Fruit fly (Drosophila melanogaster): Measurements from ENCODE around the gene Tcs5.

Tcs5 gene

DNA sequence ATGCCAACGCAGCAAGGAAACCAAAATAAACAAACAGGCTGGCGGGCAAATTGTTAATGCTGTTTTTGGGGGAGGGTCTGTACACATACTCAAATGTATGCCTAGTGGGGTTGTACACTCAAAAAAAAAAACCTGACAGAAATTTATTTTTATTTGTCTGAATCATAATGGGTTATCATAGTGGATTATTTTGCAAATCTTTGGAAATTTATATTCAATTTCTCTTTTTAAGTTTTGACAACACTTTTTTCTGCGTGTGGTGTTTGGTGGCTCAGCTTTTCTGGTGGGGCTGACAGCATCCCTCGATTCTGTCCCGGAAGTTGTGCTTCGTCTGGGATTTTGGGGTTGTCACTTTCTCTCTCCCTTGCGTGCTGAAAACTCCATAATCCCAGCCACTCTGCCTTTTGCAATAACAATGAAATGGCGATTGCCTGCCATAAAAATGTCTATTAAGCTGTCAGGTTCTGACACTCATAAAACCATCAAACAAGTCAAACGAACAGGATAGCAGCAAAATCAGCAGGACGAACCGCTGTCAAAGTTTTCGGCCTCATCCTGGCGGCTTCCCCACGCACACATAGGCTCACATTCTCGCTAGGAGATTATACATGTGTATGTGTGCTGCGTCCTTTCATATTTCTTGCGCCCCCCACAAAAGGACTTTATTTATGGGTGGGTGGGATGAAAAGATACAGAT, 15.9 kb upstream of the Tcs5 start (continued):
- peak; percentile 75 for TF ChIP-seq CG10366 (GFP tag; IDR thresholded peaks at IDR 0.05)
- peak; percentile 78 for TF ChIP-seq H2.0 (GFP tag; IDR thresholded peaks at IDR 0.05)
- peak; percentile 1 for TF ChIP-seq CG10431 (GFP tag; optimal IDR thresholded peaks at IDR 0.05)
- peak; percentile 56; the same call in 1 of the 2 replicates for TF ChIP-seq CG1024 (GFP tag; IDR thresholded peaks at IDR 0.05)
- 0 out of 2 replicates have a peak, but pooled peaks have one; percentile 17 for TF ChIP-seq dan (GFP tag; IDR thresholded peaks at IDR 0.05)
- TF ChIP-seq CG17359 (tag; optimal IDR thresholded peaks at IDR 0.05) = peak; percentile 83
- 0 out of 2 replicates have a peak, but pooled peaks have one; percentile 58 for TF ChIP-seq dimm (GFP tag; IDR thresholded peaks at IDR 0.05)
- TF ChIP-seq CG4617 (GFP tag; optimal IDR thresholded peaks at IDR 0.05; ENCODE audit: borderline replicate concordance) = peak; percentile 31
- TF ChIP-seq CG4707 (GFP tag; optimal IDR thresholded peaks at IDR 0.05) = peak; percentile 20
- peak; percentile 76 for TF ChIP-seq cwo (GFP tag; optimal IDR thresholded peaks at IDR 0.05)
- TF ChIP-seq CG7928 (GFP tag; optimal IDR thresholded peaks at IDR 0.05) = peak; percentile 12
- no peak for TF ChIP-seq Bdp1 (GFP tag; optimal IDR thresholded peaks at IDR 0.05)
- no peak for TF ChIP-seq Atf3 (GFP tag; optimal IDR thresholded peaks at IDR 0.05)
- TF ChIP-seq caup (GFP tag; optimal IDR thresholded peaks at IDR 0.05; ENCODE audit: severe bottlenecking) = peak; percentile 78
- TF ChIP-seq Chrac-16 (GFP tag; optimal IDR thresholded peaks at IDR 0.05) = peak; percentile 61
- peak; percentile 26 for TF ChIP-seq CG12942 (GFP tag; optimal IDR thresholded peaks at IDR 0.05)
- peak; percentile 90 for TF ChIP-seq sob (GFP tag; IDR thresholded peaks at IDR 0.05)
- TF ChIP-seq gro (GFP tag; optimal IDR thresholded peaks at IDR 0.05) = peak; percentile 79
- no peak; the same call in 1 of the 2 replicates for TF ChIP-seq CG14667 (GFP tag; IDR thresholded peaks at IDR 0.05)

DNA sequence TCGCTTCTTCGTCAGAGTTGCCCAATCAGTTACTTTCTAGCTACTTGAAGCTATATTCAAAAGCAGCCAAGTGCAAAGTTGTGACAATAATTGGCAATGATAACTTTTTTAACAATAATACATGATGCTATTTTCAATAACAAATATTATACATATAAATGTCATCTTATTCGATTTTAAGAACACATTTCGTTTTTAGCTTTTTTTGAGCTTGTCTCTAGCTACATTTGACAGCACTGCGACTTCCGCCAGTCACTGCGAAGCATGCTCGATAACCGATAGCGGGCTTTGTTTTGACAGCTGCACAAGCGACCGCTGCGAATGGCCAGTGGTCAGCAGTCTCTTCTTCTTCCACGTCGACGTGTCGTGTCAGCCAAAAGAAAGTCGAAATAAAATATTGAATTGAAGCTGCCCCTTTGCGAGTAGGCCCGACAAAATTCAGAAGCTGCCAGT, 13.2 kb upstream of the Tcs5 start, which contains the start of the genes Gen and Srp54k:
Gene Gen (minus strand): TSS at position 23 of the 453 bp plus-strand sequence.
Gene Srp54k (plus strand): TSS at position 325 of the 453 bp plus-strand sequence.
- peak; percentile 13 for TF ChIP-seq caup (GFP tag; optimal IDR thresholded peaks at IDR 0.05; ENCODE audit: severe bottlenecking)
- TF ChIP-seq CG4282 (GFP tag; optimal IDR thresholded peaks at IDR 0.05) = no peak
- peak; percentile 31; the same call in 1 of the 2 replicates for TF ChIP-seq vvl (GFP tag; IDR thresholded peaks at IDR 0.05)
- peak; percentile 29 for TF ChIP-seq Meics (GFP tag; optimal IDR thresholded peaks at IDR 0.05)
- TF ChIP-seq CG14441 (GFP tag; IDR thresholded peaks at IDR 0.05) = no peak
- TF ChIP-seq Dip3 (GFP tag; optimal IDR thresholded peaks at IDR 0.05) = peak; percentile 25
- no peak for TF ChIP-seq CG6254 (GFP tag; optimal IDR thresholded peaks at IDR 0.05)
- TF ChIP-seq slp2 (GFP tag; optimal IDR thresholded peaks at IDR 0.05) = no peak
- TF ChIP-seq MBD-R2 (GFP tag; IDR thresholded peaks at IDR 0.05) = peak; percentile 94
- TF ChIP-seq CG30403 (GFP tag; optimal IDR thresholded peaks at IDR 0.05) = no peak
- TF ChIP-seq NC2α (GFP tag; optimal IDR thresholded peaks at IDR 0.05) = no peak
- TF ChIP-seq dimm (GFP tag; IDR thresholded peaks at IDR 0.05) = no peak
- peak; percentile 16 for TF ChIP-seq maf-S (GFP tag; optimal IDR thresholded peaks at IDR 0.05)
- no peak for TF ChIP-seq CG12299 (tag; optimal IDR thresholded peaks at IDR 0.05)
- TF ChIP-seq CG11456 (GFP tag; IDR thresholded peaks at IDR 0.05) = peak; percentile 58; the same call in 1 of the 3 replicates
- TF ChIP-seq salm (tag; optimal IDR thresholded peaks at IDR 0.05) = no peak
- no peak for TF ChIP-seq CG2199 (GFP tag; IDR thresholded peaks at IDR 0.05)
- TF ChIP-seq row (GFP tag; IDR thresholded peaks at IDR 0.05) = peak; percentile 91
- no peak for TF ChIP-seq Taf1 (GFP tag; IDR thresholded peaks at IDR 0.05)
- TF ChIP-seq CG2875 (GFP tag; optimal IDR thresholded peaks at IDR 0.05) = no peak
- no peak for TF ChIP-seq CG7745 (tag; optimal IDR thresholded peaks at IDR 0.05)
- TF ChIP-seq CG14050 (GFP tag; IDR thresholded peaks at IDR 0.05) = no peak
- peak; percentile 96 for TF ChIP-seq Sry-β (GFP tag; optimal IDR thresholded peaks at IDR 0.05)
- no peak for TF ChIP-seq lbe (GFP tag; optimal IDR thresholded peaks at IDR 0.05)
- no peak for TF ChIP-seq tna (GFP tag; IDR thresholded peaks at IDR 0.05; ENCODE audit: partially characterized antibody)
- peak; percentile 14 for TF ChIP-seq CG33557 (GFP tag; optimal IDR thresholded peaks at IDR 0.05)
- no peak for TF ChIP-seq CG1832 (GFP tag; optimal IDR thresholded peaks at IDR 0.05)
- no peak for TF ChIP-seq CG17568 (GFP tag; optimal IDR thresholded peaks at IDR 0.05)
- TF ChIP-seq mld (GFP tag; IDR thresholded peaks at IDR 0.05; ENCODE audit: partially characterized antibody) = no peak
- TF ChIP-seq sqz (GFP tag; optimal IDR thresholded peaks at IDR 0.05) = no peak
- TF ChIP-seq HLHmδ (GFP tag; optimal IDR thresholded peaks at IDR 0.05) = peak; percentile 21
- TF ChIP-seq grn (GFP tag; optimal IDR thresholded peaks at IDR 0.05) = no peak

Data from whole organism, embryonic.